Worm (Caenorhabditis elegans): ENCODE results near the gene zhit-3.

DNA sequence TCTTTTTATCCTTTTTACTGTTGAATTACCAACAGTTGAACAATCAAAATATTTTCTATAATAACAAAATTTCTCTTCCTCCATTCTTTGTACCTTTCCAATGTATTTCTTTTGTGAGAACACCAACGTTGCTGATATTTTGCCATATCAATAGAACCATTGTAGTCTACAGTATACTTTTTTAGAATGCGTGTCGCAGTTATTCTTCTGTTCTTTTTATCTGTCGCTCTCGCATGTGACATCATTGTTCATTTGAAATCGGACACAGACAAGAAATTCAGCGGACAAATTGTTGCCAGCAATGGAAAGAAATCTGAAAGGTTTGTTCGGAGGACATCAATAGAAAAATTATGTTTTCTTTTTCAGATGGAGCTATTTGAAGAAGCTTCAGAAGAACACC lies 10.0 kb downstream of the zhit-3 start, which contains the start of gene ZK856.7:
- no peak for TF ChIP-seq elt-1 (tag; optimal IDR thresholded peaks at IDR 0.05)
- no peak for TF ChIP-seq nhr-25 (tag; optimal IDR thresholded peaks at IDR 0.05)
- no peak for TF ChIP-seq egl-27 (tag; optimal IDR thresholded peaks at IDR 0.05)
- TF ChIP-seq ceh-28 (tag; optimal IDR thresholded peaks at IDR 0.05): no peak
- no peak for TF ChIP-seq fkh-10 (GFP tag; optimal IDR thresholded peaks at IDR 0.05)
- no peak for TF ChIP-seq ztf-4 (tag; optimal IDR thresholded peaks at IDR 0.05)
- TF ChIP-seq nhr-11 (tag; optimal IDR thresholded peaks at IDR 0.05): no peak
- TF ChIP-seq unc-62 (GFP tag; optimal IDR thresholded peaks at IDR 0.05): no peak
- TF ChIP-seq elt-3 (tag; optimal IDR thresholded peaks at IDR 0.05): no peak
- no peak for TF ChIP-seq nhr-76 (tag; optimal IDR thresholded peaks at IDR 0.05)
- TF ChIP-seq snpc-4 (tag; optimal IDR thresholded peaks at IDR 0.05): no peak
- TF ChIP-seq ama-1 (optimal IDR thresholded peaks at IDR 0.05): no peak
- no peak for TF ChIP-seq nhr-43 (tag; optimal IDR thresholded peaks at IDR 0.05; ENCODE audit: poor library complexity, severe bottlenecking)
